Fruit fly (Drosophila melanogaster) whole organism, pupa: Measurements from ENCODE around the gene CG17068.

Experiments
- CG10348 ChIP-seq: fragments of 200-800 bp; sonication (Bioruptor generic); IDR thresholded peaks from 2 replicates; pipeline ENCODE4 v1.3.6; 2022; ENCODE audit warnings: missing biosample characterization, missing genetic modification characterization
- CG12605 ChIP-seq: fragments of 200-800 bp; sonication (Bioruptor generic); IDR thresholded peaks from 2 replicates; pipeline ENCODE4 v1.3.6; 2022; ENCODE audit warnings: missing biosample characterization, missing genetic modification characterization
- CG13204 ChIP-seq: fragments of 200-800 bp; sonication (Bioruptor generic); optimal IDR thresholded peaks from 2 replicates; lab custom pipeline; 2018; ENCODE audit warnings: missing biosample characterization, mild to moderate bottlenecking, missing genetic modification characterization, moderate library complexity
- CG14655 ChIP-seq: fragments of 200-800 bp; sonication (Bioruptor generic); optimal IDR thresholded peaks from 3 replicates; lab custom pipeline; 2017; ENCODE audit warnings: mild to moderate bottlenecking, missing biosample characterization, missing genetic modification reagents, missing genetic modification characterization
- CG15710 ChIP-seq: fragments of 200-800 bp; sonication (Bioruptor generic); optimal IDR thresholded peaks from 2 replicates; lab custom pipeline; 2018; ENCODE audit warnings: missing biosample characterization, mild to moderate bottlenecking, missing genetic modification characterization, moderate library complexity
- CG17806 ChIP-seq: fragments of 200-800 bp; sonication (Bioruptor generic); optimal IDR thresholded peaks from 2 replicates; lab custom pipeline; 2018; ENCODE audit warnings: missing biosample characterization, mild to moderate bottlenecking, missing genetic modification characterization, moderate library complexity
- CG32121 ChIP-seq: fragments of 200-800 bp; sonication (Bioruptor generic); IDR thresholded peaks from 2 replicates; pipeline ENCODE4 v1.3.6; 2022; ENCODE audit warnings: missing biosample characterization, missing genetic modification characterization
- CG34367 ChIP-seq: fragments of 200-800 bp; sonication (Bioruptor generic); optimal IDR thresholded peaks from 2 replicates; lab custom pipeline; 2018; ENCODE audit warnings: missing biosample characterization, mild to moderate bottlenecking, missing genetic modification characterization
- CG4496 ChIP-seq: fragments of 200-800 bp; sonication (Bioruptor generic); IDR thresholded peaks from 3 replicates; pipeline ENCODE4 v1.3.6; 2022; ENCODE audit warnings: missing biosample characterization, missing genetic modification characterization
- CG8159 ChIP-seq: fragments of 200-800 bp; sonication (Bioruptor generic); optimal IDR thresholded peaks from 3 replicates; lab custom pipeline; 2018; ENCODE audit warnings: missing biosample characterization, mild to moderate bottlenecking, missing genetic modification characterization, moderate library complexity
- CG8301 ChIP-seq: fragments of 200-800 bp; sonication (Bioruptor generic); optimal IDR thresholded peaks from 2 replicates; lab custom pipeline; 2018; ENCODE audit warnings: missing biosample characterization, mild to moderate bottlenecking, missing genetic modification characterization
- CG9948 ChIP-seq: fragments of 200-800 bp; sonication (Bioruptor generic); optimal IDR thresholded peaks from 2 replicates; lab custom pipeline; 2018; ENCODE audit warnings: missing biosample characterization, mild to moderate bottlenecking, missing genetic modification characterization, moderate library complexity
- D1 ChIP-seq: fragments of 200-800 bp; sonication (Bioruptor generic); optimal IDR thresholded peaks from 2 replicates; lab custom pipeline; 2018; ENCODE audit warnings: missing biosample characterization, mild to moderate bottlenecking, missing genetic modification characterization, moderate library complexity
- EcR ChIP-seq: fragments of 200-800 bp; sonication (Bioruptor generic); optimal IDR thresholded peaks from 3 replicates; lab custom pipeline; 2019; ENCODE audit warnings: missing biosample characterization, missing genetic modification characterization, mild to moderate bottlenecking, moderate library complexity, missing genetic modification reagents
- Ets98B ChIP-seq: fragments of 200-800 bp; sonication (Bioruptor generic); IDR thresholded peaks from 2 replicates; pipeline ENCODE4 v1.3.6; 2022; ENCODE audit warnings: missing biosample characterization, missing genetic modification characterization
- Pif1A ChIP-seq: fragments of 200-800 bp; sonication (Bioruptor generic); optimal IDR thresholded peaks from 3 replicates; lab custom pipeline; 2016; ENCODE audit warnings: missing biosample characterization, missing genetic modification characterization
- Pif1B ChIP-seq: fragments of 200-800 bp; sonication (Bioruptor generic); optimal IDR thresholded peaks from 3 replicates; lab custom pipeline; 2016; ENCODE audit warnings: missing biosample characterization, missing genetic modification characterization
- Snoo ChIP-seq: fragments of 200-800 bp; sonication (Bioruptor generic); optimal IDR thresholded peaks from 3 replicates; lab custom pipeline; 2017; ENCODE audit warnings: missing biosample characterization, mild to moderate bottlenecking, missing genetic modification characterization, inconsistent platforms
- fd96Ca ChIP-seq: fragments of 200-800 bp; sonication (Bioruptor generic); IDR thresholded peaks from 3 replicates; pipeline ENCODE4 v1.3.6; 2022; ENCODE audit warnings: missing biosample characterization, missing genetic modification characterization
- gl ChIP-seq: fragments of 200-800 bp; sonication (Bioruptor generic); optimal IDR thresholded peaks from 2 replicates; lab custom pipeline; 2018; ENCODE audit warnings: missing biosample characterization, mild to moderate bottlenecking, missing genetic modification characterization
- rn ChIP-seq: fragments of 200-800 bp; sonication (Bioruptor generic); IDR thresholded peaks from 2 replicates; pipeline ENCODE4 v1.3.6; 2022; ENCODE audit warnings: missing biosample characterization, missing genetic modification characterization

The CG17068 gene

DNA sequence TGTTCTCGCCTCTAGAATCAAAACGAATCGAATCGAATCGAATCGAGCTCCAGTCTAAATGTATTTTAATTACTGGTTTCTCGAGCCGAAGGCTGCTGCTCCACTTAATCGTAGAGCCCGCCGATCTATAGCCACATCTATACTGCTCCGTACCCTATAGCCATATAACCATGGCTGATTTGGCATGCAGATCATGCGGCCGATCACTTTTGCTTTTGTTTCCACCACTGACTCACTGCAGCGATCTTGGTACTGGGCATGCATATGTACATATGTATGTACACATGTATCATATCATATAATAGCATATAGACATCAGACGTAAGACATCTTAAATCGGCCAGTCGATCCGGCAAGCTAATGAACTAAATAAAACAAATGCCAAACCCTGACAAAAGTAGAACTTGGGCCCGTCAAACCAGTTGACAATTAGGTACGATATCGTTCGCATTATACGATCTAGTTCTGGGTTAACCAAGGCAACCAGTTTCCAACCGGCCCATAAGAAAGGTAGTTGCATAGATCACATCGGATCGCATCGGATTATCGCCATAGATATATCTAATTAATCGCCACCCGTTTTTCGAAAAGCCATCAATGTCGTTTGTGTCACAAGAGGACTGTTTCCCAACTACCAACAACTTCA is 5.6 kb downstream of the CG17068 start:
- TF ChIP-seq CG8301, result no peak
- TF ChIP-seq CG34367 (tag; lab: Kevin White, UChicago), result no peak
- TF ChIP-seq CG4496 (GFP tag; lab: Robert Waterston, UW), result no peak
- TF ChIP-seq CG10348 (GFP tag; lab: Robert Waterston, UW), result no peak

DNA sequence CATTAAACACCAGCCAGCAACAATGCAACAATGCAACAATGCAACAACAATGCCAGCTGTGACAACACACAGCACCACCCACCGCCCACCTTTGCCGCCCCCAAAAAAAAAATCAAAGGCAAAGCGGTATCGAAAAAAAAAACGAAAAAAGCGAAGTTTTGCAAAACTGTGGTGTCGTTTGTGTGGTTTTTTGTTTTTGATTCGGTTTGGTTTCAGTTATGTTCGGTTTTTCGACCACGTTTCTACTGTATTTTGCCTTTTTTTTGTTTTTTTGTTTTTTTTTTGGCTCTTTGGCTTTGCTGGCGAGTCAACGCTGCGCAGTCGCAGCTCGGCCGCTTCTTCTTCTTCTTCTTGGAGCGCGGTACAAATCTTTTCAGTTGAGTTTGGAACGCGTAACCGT is 6.6 kb downstream of the CG17068 start, which contains the start of gene Peritrophin-A:
TSS of gene Peritrophin-A (plus strand) at position 370 of the 400 bp plus-strand sequence.
- TF ChIP-seq EcR (GFP tag; lab: Kevin White, UChicago) (no peak), Pif1B (GFP tag; lab: Kevin White, UChicago) (no peak), CG8159 (no peak), rn (GFP tag; lab: Robert Waterston, UW) (peak; percentile 39; the same call in 1 of the 2 replicates), CG17806 (tag; lab: Kevin White, UChicago) (no peak), Pif1A (GFP tag; lab: Kevin White, UChicago) (peak; percentile 30), fd96Ca (GFP tag; lab: Robert Waterston, UW) (peak; percentile 67; the same call in 2 of the 3 replicates), CG34367 (tag; lab: Kevin White, UChicago) (no peak), CG9948 (tag; lab: Kevin White, UChicago) (no peak), D1 (tag; lab: Kevin White, UChicago) (no peak), CG10348 (GFP tag; lab: Robert Waterston, UW) (no peak), CG32121 (GFP tag; lab: Robert Waterston, UW) (peak; percentile 79), Snoo (tag; lab: Kevin White, UChicago) (peak; percentile 62), CG8301 (no peak), Ets98B (GFP tag; lab: Robert Waterston, UW) (peak; percentile 62), gl (tag; lab: Kevin White, UChicago) (no peak), CG13204 (GFP tag; lab: Kevin White, UChicago) (no peak), CG15710 (tag; lab: Kevin White, UChicago) (no peak), CG12605 (peak; percentile 80), CG4496 (GFP tag; lab: Robert Waterston, UW) (peak; percentile 75; the same call in 2 of the 3 replicates), CG14655 (GFP tag; lab: Kevin White, UChicago) (no peak)

DNA sequence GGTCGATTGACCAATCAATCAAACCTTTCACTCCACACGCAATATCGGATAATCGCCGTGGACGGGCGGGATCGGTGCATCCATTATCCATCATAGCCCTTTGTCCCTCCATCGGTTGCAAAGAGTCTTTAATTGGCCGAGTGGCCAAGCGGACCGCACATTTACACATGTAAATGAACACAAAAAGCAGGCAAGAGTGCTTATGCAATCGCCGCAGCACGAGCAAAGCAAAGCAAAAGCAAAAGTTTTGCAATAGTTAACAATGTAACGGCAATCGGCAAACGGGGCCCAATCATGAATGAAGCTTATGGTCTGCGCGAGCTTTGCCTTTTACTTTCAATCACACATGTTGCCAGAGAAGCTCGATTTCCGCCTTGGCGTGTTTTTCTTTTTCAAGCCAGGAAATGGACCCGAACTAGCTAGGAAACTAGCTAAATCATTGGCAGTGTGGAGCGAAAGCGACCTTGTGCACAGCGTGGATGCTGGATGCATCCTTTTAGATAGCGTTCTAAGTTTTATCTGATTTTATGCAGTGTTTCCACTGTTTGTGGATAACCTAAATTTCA is 7.5 kb downstream of the CG17068 start:
- TF ChIP-seq rn (GFP tag; lab: Robert Waterston, UW), result no peak
- TF ChIP-seq CG13204 (GFP tag; lab: Kevin White, UChicago), result no peak
- TF ChIP-seq D1 (tag; lab: Kevin White, UChicago), result no peak
- TF ChIP-seq Pif1B (GFP tag; lab: Kevin White, UChicago), result no peak
- TF ChIP-seq CG8301, result no peak
- TF ChIP-seq Ets98B (GFP tag; lab: Robert Waterston, UW), result no peak
- no peak for TF ChIP-seq CG10348 (GFP tag; lab: Robert Waterston, UW)
- TF ChIP-seq Snoo (tag; lab: Kevin White, UChicago), result no peak
- no peak for TF ChIP-seq CG9948 (tag; lab: Kevin White, UChicago)
- TF ChIP-seq, all 21 proteins: peak for 0

DNA sequence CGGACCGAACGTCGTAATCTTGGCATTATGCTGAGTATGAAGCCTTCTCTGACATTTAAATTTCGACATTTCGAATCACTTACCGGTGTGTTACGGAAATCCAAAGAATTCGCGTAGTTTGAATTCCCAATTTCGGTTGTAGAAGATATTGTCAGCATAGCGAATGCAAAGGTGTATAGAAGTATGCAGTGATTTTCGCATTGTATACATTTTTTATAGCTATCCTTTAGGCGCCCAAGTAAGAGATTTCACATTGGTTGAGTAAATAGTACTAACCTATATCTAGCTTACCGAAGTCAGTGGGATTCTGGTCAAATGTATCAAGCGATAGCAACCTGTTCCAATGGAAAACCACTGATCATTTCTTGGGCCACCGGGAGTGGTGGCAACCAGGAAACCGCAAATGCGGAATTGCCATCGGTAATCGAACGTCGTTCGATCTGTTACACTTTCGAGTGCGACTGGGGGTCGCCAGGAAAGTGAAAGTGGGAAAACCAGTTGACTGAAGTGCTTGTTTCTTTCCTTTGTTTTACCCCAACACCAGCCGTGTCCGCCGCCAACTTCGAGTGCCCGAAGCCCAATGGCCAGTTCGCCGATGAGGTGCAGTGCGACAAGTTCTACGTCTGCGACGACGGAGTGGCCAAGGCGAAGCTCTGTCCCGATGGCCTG is 10.2 kb downstream of the CG17068 start:
- TF ChIP-seq CG10348 (GFP tag; lab: Robert Waterston, UW) (no peak), CG34367 (tag; lab: Kevin White, UChicago) (no peak), Ets98B (GFP tag; lab: Robert Waterston, UW) (no peak), CG14655 (GFP tag; lab: Kevin White, UChicago) (no peak), CG32121 (GFP tag; lab: Robert Waterston, UW) (no peak), CG13204 (GFP tag; lab: Kevin White, UChicago) (no peak), EcR (GFP tag; lab: Kevin White, UChicago) (no peak), Snoo (tag; lab: Kevin White, UChicago) (no peak)
- TF ChIP-seq, all 21 proteins: peak for 0

DNA sequence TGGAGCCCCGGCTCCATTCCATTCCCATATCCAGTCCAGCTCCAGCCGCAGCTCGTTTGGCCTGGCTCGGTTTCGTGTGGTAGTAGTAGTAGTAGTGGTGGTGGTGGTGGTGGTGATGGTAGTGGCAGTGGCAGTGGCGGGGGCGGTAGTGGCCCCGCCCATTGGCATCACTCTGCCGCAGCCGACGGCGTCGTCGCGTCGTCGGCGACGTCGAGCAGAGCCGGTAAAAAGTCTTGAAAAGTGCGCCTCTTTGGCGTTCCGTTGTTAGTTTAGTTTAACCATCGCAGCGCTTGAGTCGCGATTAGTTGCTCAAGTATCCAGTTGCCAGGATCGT is 11.3 kb downstream of the CG17068 start, which contains the start of gene obst-A:
TSS of gene obst-A (plus strand) at position 248 of the 334 bp plus-strand sequence.
- TF ChIP-seq fd96Ca (GFP tag; lab: Robert Waterston, UW) (no peak), EcR (GFP tag; lab: Kevin White, UChicago) (peak; percentile 60), Ets98B (GFP tag; lab: Robert Waterston, UW) (peak; percentile 35; the same call in 1 of the 2 replicates), CG32121 (GFP tag; lab: Robert Waterston, UW) (peak; percentile 11; the same call in 1 of the 2 replicates), CG9948 (tag; lab: Kevin White, UChicago) (no peak), CG4496 (GFP tag; lab: Robert Waterston, UW) (0 out of 3 replicates have a peak, but pooled peaks have one; percentile 53)
